Fruit fly (Drosophila melanogaster): Measurements from ENCODE around the gene dos.
A peak's percentile ranks its signal among the peaks of the same experiment; 100 is the strongest.

The dos gene

DNA sequence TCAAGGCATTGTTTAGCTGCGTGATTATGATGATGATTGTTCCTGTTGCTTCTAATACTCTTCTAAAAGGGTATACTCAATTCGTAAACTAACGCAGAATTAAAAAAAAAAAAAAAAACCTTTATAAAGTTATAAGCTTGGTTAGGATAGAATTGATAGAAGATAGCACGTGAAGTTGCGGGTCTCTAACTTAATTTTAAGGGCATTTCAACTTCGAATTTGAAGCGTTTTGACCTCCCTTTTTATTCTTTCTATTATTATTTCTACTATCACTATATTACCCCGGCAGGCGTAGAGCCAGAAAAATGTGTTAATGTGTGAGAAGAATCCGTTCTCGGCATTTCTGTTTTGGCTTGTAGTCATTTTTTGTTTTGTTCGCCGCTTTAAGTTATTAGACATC is 10.5 kb upstream of the dos start (continued):
- peak; percentile 27 for TF ChIP-seq HHEX (GFP tag; optimal IDR thresholded peaks at IDR 0.05)
- no peak for TF ChIP-seq CG17802 (tag; optimal IDR thresholded peaks at IDR 0.05)
- peak; percentile 14 for TF ChIP-seq CG6813 (GFP tag; optimal IDR thresholded peaks at IDR 0.05)
- peak; percentile 20; the same call in 1 of the 2 replicates for TF ChIP-seq gsb (GFP tag; IDR thresholded peaks at IDR 0.05)
- peak; percentile 31 for TF ChIP-seq salm (tag; optimal IDR thresholded peaks at IDR 0.05)
- no peak for TF ChIP-seq CG2129 (GFP tag; IDR thresholded peaks at IDR 0.05; ENCODE audit: partially characterized antibody)
- TF ChIP-seq Lhr (GFP tag; optimal IDR thresholded peaks at IDR 0.05) = peak; percentile 18
- TF ChIP-seq fd96Cb (tag; optimal IDR thresholded peaks at IDR 0.05) = peak; percentile 72
- TF ChIP-seq CG32767 (GFP tag; IDR thresholded peaks at IDR 0.05) = peak; percentile 55; the same call in 1 of the 2 replicates
- peak; percentile 45 to 66 for TF ChIP-seq dpn (GFP tag; optimal IDR thresholded peaks at IDR 0.05)
- no peak for TF ChIP-seq HLH4C (GFP tag; IDR thresholded peaks at IDR 0.05; ENCODE audit: partially characterized antibody)
- TF ChIP-seq sc (optimal IDR thresholded peaks at IDR 0.05) = no peak
- peak; percentile 54 for TF ChIP-seq sc (GFP tag; optimal IDR thresholded peaks at IDR 0.05)
- no peak for TF ChIP-seq CG18011 (GFP tag; optimal IDR thresholded peaks at IDR 0.05)
- no peak for TF ChIP-seq knrl (GFP tag; IDR thresholded peaks at IDR 0.05; ENCODE audit: partially characterized antibody)
- TF ChIP-seq ssp (GFP tag; IDR thresholded peaks at IDR 0.05) = no peak
- TF ChIP-seq da (GFP tag; optimal IDR thresholded peaks at IDR 0.05) = no peak
- TF ChIP-seq Fer3 (tag; optimal IDR thresholded peaks at IDR 0.05) = peak; percentile 59
- TF ChIP-seq Neu2 (GFP tag; optimal IDR thresholded peaks at IDR 0.05; ENCODE audit: borderline replicate concordance) = no peak
- TF ChIP-seq ato (GFP tag; IDR thresholded peaks at IDR 0.05; ENCODE audit: partially characterized antibody) = no peak
- peak; percentile 63 for TF ChIP-seq CG10267 (tag; optimal IDR thresholded peaks at IDR 0.05)
- TF ChIP-seq bigmax (GFP tag; optimal IDR thresholded peaks at IDR 0.05) = no peak
- no peak for TF ChIP-seq Hr39 (optimal IDR thresholded peaks at IDR 0.05)
- TF ChIP-seq bowl (GFP tag; IDR thresholded peaks at IDR 0.05) = no peak
- TF ChIP-seq CG10147 (GFP tag; optimal IDR thresholded peaks at IDR 0.05) = peak; percentile 58
- TF ChIP-seq exex (tag; optimal IDR thresholded peaks at IDR 0.05) = no peak
- TF ChIP-seq eyg (GFP tag; optimal IDR thresholded peaks at IDR 0.05) = no peak
- TF ChIP-seq pfk (GFP tag; optimal IDR thresholded peaks at IDR 0.05) = no peak
- TF ChIP-seq trem (tag; optimal IDR thresholded peaks at IDR 0.05) = peak; percentile 44
- peak; percentile 54 for TF ChIP-seq ewg (GFP tag; optimal IDR thresholded peaks at IDR 0.05)
- peak; percentile 79 for TF ChIP-seq Xrp1 (GFP tag; IDR thresholded peaks at IDR 0.05)
- peak; percentile 65 for TF ChIP-seq CG33557 (GFP tag; optimal IDR thresholded peaks at IDR 0.05)
- peak; percentile 45 for TF ChIP-seq Atf6 (GFP tag; IDR thresholded peaks at IDR 0.05)
- no peak for TF ChIP-seq Hey (tag; optimal IDR thresholded peaks at IDR 0.05)
- TF ChIP-seq hbn (GFP tag; IDR thresholded peaks at IDR 0.05; ENCODE audit: partially characterized antibody) = no peak
- TF ChIP-seq cwo (GFP tag; optimal IDR thresholded peaks at IDR 0.05) = peak; percentile 25
- no peak for TF ChIP-seq CG1603 (tag; optimal IDR thresholded peaks at IDR 0.05)
- peak; percentile 64; the same call in 1 of the 2 replicates for TF ChIP-seq ara (GFP tag; IDR thresholded peaks at IDR 0.05)
- peak; percentile 40; the same call in 2 of the 4 replicates for TF ChIP-seq Gug (GFP tag; IDR thresholded peaks at IDR 0.05)
- TF ChIP-seq sug (tag; optimal IDR thresholded peaks at IDR 0.05) = peak; percentile 22
- no peak for TF ChIP-seq inv (GFP tag; IDR thresholded peaks at IDR 0.05; ENCODE audit: partially characterized antibody)
- no peak for TF ChIP-seq usp (GFP tag; optimal IDR thresholded peaks at IDR 0.05)
- TF ChIP-seq maf-S (GFP tag; optimal IDR thresholded peaks at IDR 0.05) = no peak
- no peak for TF ChIP-seq NFAT (GFP tag; IDR thresholded peaks at IDR 0.05)
- TF ChIP-seq Fer2 (tag; optimal IDR thresholded peaks at IDR 0.05) = no peak
- TF ChIP-seq CG4854 (GFP tag; optimal IDR thresholded peaks at IDR 0.05) = no peak
- peak; percentile 61 for TF ChIP-seq CG12155 (GFP tag; optimal IDR thresholded peaks at IDR 0.05)
- peak; percentile 63 for TF ChIP-seq sob (GFP tag; IDR thresholded peaks at IDR 0.05)
- peak; percentile 33 for TF ChIP-seq CG3407 (GFP tag; optimal IDR thresholded peaks at IDR 0.05)
- TF ChIP-seq hkb (optimal IDR thresholded peaks at IDR 0.05) = no peak
- TF ChIP-seq hkb (GFP tag; IDR thresholded peaks at IDR 0.05) = peak; percentile 65
